Fruit fly (Drosophila melanogaster) whole organism, prepupa: ENCODE data around the gene CG33703.

ENCODE experiments used
- Blimp-1 ChIP-seq: fragments of 200-800 bp; sonication (Bioruptor generic); optimal IDR thresholded peaks from 3 replicates; lab custom pipeline; 2017; ENCODE audit warnings: missing biosample characterization, missing genetic modification characterization, mild to moderate bottlenecking, moderate library complexity, missing genetic modification reagents
- CG10631 ChIP-seq: fragments of 200-800 bp; sonication (Bioruptor generic); optimal IDR thresholded peaks from 2 replicates; lab custom pipeline; 2016; ENCODE audit warnings: missing biosample characterization, missing genetic modification characterization
- CG11294 ChIP-seq: fragments of 200-800 bp; sonication (Bioruptor generic); IDR thresholded peaks from 2 replicates; pipeline ENCODE4 v1.3.6; 2022; ENCODE audit warnings: missing biosample characterization, missing genetic modification characterization
- CG11762 ChIP-seq: fragments of 200-800 bp; sonication (Bioruptor generic); optimal IDR thresholded peaks from 3 replicates; lab custom pipeline; 2016; ENCODE audit warnings: missing biosample characterization, missing genetic modification characterization; ENCODE audit not compliant: insufficient read depth
- CG1621 ChIP-seq: fragments of 200-800 bp; sonication (Bioruptor generic); optimal IDR thresholded peaks from 3 replicates; lab custom pipeline; 2018; ENCODE audit warnings: missing biosample characterization, mild to moderate bottlenecking, missing genetic modification characterization
- CG16779 ChIP-seq: fragments of 200-800 bp; sonication (Bioruptor generic); optimal IDR thresholded peaks from 3 replicates; lab custom pipeline; 2017; ENCODE audit warnings: missing biosample characterization, mild to moderate bottlenecking, missing genetic modification characterization
- CG3032 ChIP-seq: fragments of 200-800 bp; optimal IDR thresholded peaks from 2 replicates; lab custom pipeline; 2019; ENCODE audit warnings: missing biosample characterization, mild to moderate bottlenecking, missing genetic modification characterization, moderate library complexity
- CG31627 ChIP-seq: fragments of 200-800 bp; sonication (Bioruptor generic); optimal IDR thresholded peaks from 3 replicates; lab custom pipeline; 2016; ENCODE audit warnings: missing biosample characterization, missing genetic modification characterization
- CG32006 ChIP-seq: fragments of 200-800 bp; sonication (Bioruptor generic); optimal IDR thresholded peaks from 3 replicates; lab custom pipeline; 2017; ENCODE audit warnings: missing biosample characterization, mild to moderate bottlenecking, missing genetic modification characterization
- CG34406 ChIP-seq: fragments of 200-800 bp; sonication (Bioruptor generic); optimal IDR thresholded peaks from 3 replicates; lab custom pipeline; 2016; ENCODE audit warnings: missing biosample characterization, missing genetic modification characterization
- CG4318 ChIP-seq: fragments of 200-800 bp; sonication (Bioruptor generic); optimal IDR thresholded peaks from 3 replicates; lab custom pipeline; 2017; ENCODE audit warnings: missing biosample characterization, mild to moderate bottlenecking, missing genetic modification characterization
- CG6276 ChIP-seq: fragments of 200-800 bp; sonication (Bioruptor generic); optimal IDR thresholded peaks from 2 replicates; lab custom pipeline; 2017; ENCODE audit warnings: missing biosample characterization, mild to moderate bottlenecking, missing genetic modification characterization
- CG6792 ChIP-seq: fragments of 200-800 bp; sonication (Bioruptor generic); optimal IDR thresholded peaks from 3 replicates; lab custom pipeline; 2016; ENCODE audit warnings: missing biosample characterization, missing genetic modification characterization
- CG6808 ChIP-seq: fragments of 200-800 bp; sonication (Bioruptor generic); optimal IDR thresholded peaks from 3 replicates; lab custom pipeline; 2017; ENCODE audit warnings: missing biosample characterization, missing genetic modification characterization, mild to moderate bottlenecking, moderate library complexity, missing genetic modification reagents
- CG8319 ChIP-seq: fragments of 200-800 bp; sonication (Bioruptor generic); optimal IDR thresholded peaks from 3 replicates; lab custom pipeline; 2016; ENCODE audit warnings: missing biosample characterization, missing genetic modification characterization
- CG8632 ChIP-seq: fragments of 200-800 bp; sonication (Bioruptor generic); optimal IDR thresholded peaks from 3 replicates; lab custom pipeline; 2016; ENCODE audit warnings: missing biosample characterization, missing genetic modification characterization
- CG9139 ChIP-seq: fragments of 200-800 bp; sonication (Bioruptor generic); optimal IDR thresholded peaks from 3 replicates; lab custom pipeline; 2017; ENCODE audit warnings: missing biosample characterization, mild to moderate bottlenecking, missing genetic modification characterization
- Eip78C ChIP-seq: fragments of 200-800 bp; sonication (Bioruptor generic); peaks from one replicate; lab custom pipeline; 2016; ENCODE audit warnings: missing biosample characterization, missing genetic modification characterization
- Eip93F ChIP-seq: fragments of 200-800 bp; sonication (Bioruptor generic); optimal IDR thresholded peaks from 2 replicates; lab custom pipeline; 2016; ENCODE audit warnings: missing biosample characterization, mild to moderate bottlenecking, missing genetic modification characterization
- Ets21C ChIP-seq: fragments of 200-800 bp; sonication (Bioruptor generic); optimal IDR thresholded peaks from 3 replicates; lab custom pipeline; 2016; ENCODE audit warnings: missing biosample characterization, missing genetic modification characterization
- Ets96B ChIP-seq: fragments of 200-800 bp; optimal IDR thresholded peaks from 2 replicates; lab custom pipeline; 2019; ENCODE audit warnings: missing biosample characterization, mild to moderate bottlenecking, missing genetic modification characterization, moderate library complexity
- Gug ChIP-seq: fragments of 200-800 bp; sonication (Bioruptor generic); IDR thresholded peaks from 2 replicates; pipeline ENCODE4 v1.3.6; 2022; ENCODE audit warnings: missing biosample characterization, missing genetic modification characterization
- Hr39 ChIP-seq: fragments of 200-800 bp; sonication (Bioruptor generic); optimal IDR thresholded peaks from 2 replicates; lab custom pipeline; 2016; ENCODE audit warnings: missing biosample characterization, missing genetic modification characterization
- Hr4 ChIP-seq: fragments of 200-800 bp; sonication (Bioruptor generic); optimal IDR thresholded peaks from 3 replicates; lab custom pipeline; 2016; ENCODE audit warnings: missing biosample characterization, missing genetic modification characterization
- Lpt ChIP-seq: fragments of 200-800 bp; sonication (Bioruptor generic); optimal IDR thresholded peaks from 3 replicates; lab custom pipeline; 2016; ENCODE audit warnings: missing biosample characterization, missing genetic modification characterization
- Met ChIP-seq: fragments of 200-800 bp; sonication (Bioruptor generic); optimal IDR thresholded peaks from 3 replicates; lab custom pipeline; 2016; ENCODE audit warnings: missing biosample characterization, missing genetic modification characterization
- Smox ChIP-seq: fragments of 200-800 bp; sonication (Bioruptor generic); optimal IDR thresholded peaks from 3 replicates; lab custom pipeline; 2016; ENCODE audit warnings: missing biosample characterization, missing genetic modification characterization
- Sox102F ChIP-seq: fragments of 200-800 bp; sonication (Bioruptor generic); optimal IDR thresholded peaks from 2 replicates; lab custom pipeline; 2016; ENCODE audit warnings: missing biosample characterization, mild to moderate bottlenecking, missing genetic modification characterization
- Sox14 ChIP-seq: fragments of 200-800 bp; sonication (Bioruptor generic); optimal IDR thresholded peaks from 3 replicates; lab custom pipeline; 2016; ENCODE audit warnings: missing biosample characterization, missing genetic modification characterization
- Sox15 ChIP-seq: fragments of 200-800 bp; sonication (Bioruptor generic); optimal IDR thresholded peaks from 3 replicates; lab custom pipeline; 2016; ENCODE audit warnings: missing biosample characterization, missing genetic modification characterization
- achi ChIP-seq: fragments of 200-800 bp; sonication (Bioruptor generic); optimal IDR thresholded peaks from 3 replicates; lab custom pipeline; 2016; ENCODE audit warnings: missing biosample characterization, missing genetic modification characterization
- acj6 ChIP-seq: fragments of 200-800 bp; sonication (Bioruptor generic); optimal IDR thresholded peaks from 3 replicates; lab custom pipeline; 2016; ENCODE audit warnings: missing biosample characterization, missing genetic modification characterization
- cyc ChIP-seq: fragments of 200-800 bp; sonication (Bioruptor generic); optimal IDR thresholded peaks from 3 replicates; lab custom pipeline; 2016; ENCODE audit warnings: missing biosample characterization, missing genetic modification characterization
- dac ChIP-seq: fragments of 200-800 bp; sonication (Bioruptor generic); optimal IDR thresholded peaks from 2 replicates; lab custom pipeline; 2017; ENCODE audit warnings: missing biosample characterization, mild to moderate bottlenecking, missing genetic modification characterization
- dsx ChIP-seq: fragments of 200-800 bp; optimal IDR thresholded peaks from 3 replicates; lab custom pipeline; 2019; ENCODE audit warnings: missing biosample characterization, mild to moderate bottlenecking, missing genetic modification characterization, moderate library complexity; ENCODE audit not compliant: poor library complexity, severe bottlenecking
- fd59A ChIP-seq: fragments of 200-800 bp; sonication (Bioruptor generic); optimal IDR thresholded peaks from 2 replicates; lab custom pipeline; 2017; ENCODE audit warnings: missing biosample characterization, mild to moderate bottlenecking, missing genetic modification characterization, missing genetic modification reagents
- fd85E ChIP-seq: fragments of 200-800 bp; sonication (Bioruptor generic); optimal IDR thresholded peaks from 3 replicates; lab custom pipeline; 2016; ENCODE audit warnings: missing biosample characterization, missing genetic modification characterization
- fkh ChIP-seq: fragments of 200-800 bp; sonication (Bioruptor generic); optimal IDR thresholded peaks from 3 replicates; lab custom pipeline; 2017; ENCODE audit warnings: missing biosample characterization, mild to moderate bottlenecking, missing genetic modification characterization, moderate library complexity
- lz ChIP-seq: fragments of 200-800 bp; sonication (Bioruptor generic); optimal IDR thresholded peaks from 3 replicates; lab custom pipeline; 2016; ENCODE audit warnings: missing biosample characterization, missing genetic modification characterization
- pdm3 ChIP-seq: fragments of 200-800 bp; sonication (Bioruptor generic); optimal IDR thresholded peaks from 3 replicates; lab custom pipeline; 2016; ENCODE audit warnings: missing biosample characterization, missing genetic modification characterization
- salr ChIP-seq, 2 experiments: fragments of 200-800 bp; sonication (Bioruptor generic); optimal IDR thresholded peaks; 3 replicates each; lab custom pipeline; 2016 to 2018; ENCODE audit warnings: missing biosample characterization in 2 of 2, missing genetic modification characterization in 2 of 2, mild to moderate bottlenecking in 1 of 2
- spab ChIP-seq: fragments of 200-800 bp; sonication (Bioruptor generic); optimal IDR thresholded peaks from 2 replicates; lab custom pipeline; 2017; ENCODE audit warnings: missing biosample characterization, mild to moderate bottlenecking, missing genetic modification characterization, missing genetic modification reagents
- ss ChIP-seq, 2 experiments: fragments of 200-800 bp; sonication (Bioruptor generic); optimal IDR thresholded peaks; 2 replicates in 1 of 2; 3 replicates in 1 of 2; lab custom pipeline; 2017 to 2018; ENCODE audit warnings: mild to moderate bottlenecking in 2 of 2, missing biosample characterization in 2 of 2, missing genetic modification characterization in 2 of 2, moderate library complexity in 1 of 2
- svp ChIP-seq: fragments of 200-800 bp; sonication (Bioruptor generic); peaks from one replicate; lab custom pipeline; 2016; ENCODE audit warnings: missing biosample characterization, missing genetic modification characterization
- topi ChIP-seq: fragments of 200-800 bp; sonication (Bioruptor generic); optimal IDR thresholded peaks from 3 replicates; lab custom pipeline; 2016; ENCODE audit warnings: missing biosample characterization, missing genetic modification characterization

CG33703 gene

DNA sequence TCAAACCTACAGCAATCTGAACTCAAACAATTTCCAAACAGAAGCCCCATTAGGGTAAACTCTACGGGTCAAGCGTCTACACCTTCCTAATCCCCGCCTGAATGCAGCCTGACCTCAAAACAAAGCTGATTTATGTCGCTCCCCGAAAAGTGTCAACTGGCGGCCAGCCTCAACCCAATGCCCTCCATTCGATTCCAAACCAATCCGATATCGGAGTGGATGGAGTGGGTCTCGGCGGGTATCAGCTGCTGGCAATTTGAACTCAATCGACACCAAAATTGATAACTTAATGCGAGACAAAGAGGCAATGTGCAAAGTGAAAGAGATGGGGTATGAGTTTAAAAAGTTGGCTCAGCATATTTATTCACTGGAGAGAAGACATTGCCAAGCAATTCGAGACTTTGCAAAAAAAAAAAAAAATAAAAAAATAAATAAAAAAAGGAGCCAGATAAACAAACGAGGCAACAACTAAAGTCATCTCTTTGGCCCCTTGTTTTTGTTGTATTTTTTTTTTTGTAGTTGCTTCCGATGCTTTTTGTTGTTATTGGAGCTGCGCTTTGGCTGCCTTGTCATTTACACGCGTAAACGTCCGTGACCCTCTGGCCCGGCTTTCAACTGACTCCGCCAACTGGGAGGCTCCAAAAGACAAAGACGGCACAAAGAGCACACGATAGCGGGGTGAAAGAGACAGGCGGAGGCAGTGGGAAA lies 38.6 kb upstream of the CG33703 start (continued):
- TF ChIP-seq achi (GFP tag; lab: Kevin White, UChicago) (peak; percentile 25), fkh (no peak), Smox (no peak), cyc (GFP tag; lab: Kevin White, UChicago) (no peak), lz (GFP tag; lab: Kevin White, UChicago) (no peak), CG4318 (GFP tag; lab: Kevin White, UChicago) (no peak), CG8632 (peak; percentile 59), Eip93F (GFP tag; lab: Kevin White, UChicago) (no peak), CG1621 (tag; lab: Kevin White, UChicago) (peak; percentile 53), Ets96B (tag; lab: Kevin White, UChicago) (peak; percentile 27), fd59A (no peak), Met (GFP tag; lab: Kevin White, UChicago) (no peak), Sox14 (GFP tag; lab: Kevin White, UChicago) (peak; percentile 45), Ets21C (GFP tag; lab: Kevin White, UChicago) (no peak), Hr39 (no peak), acj6 (no peak), CG11762 (GFP tag; lab: Kevin White, UChicago) (peak; percentile 31), CG10631 (GFP tag; lab: Kevin White, UChicago) (no peak), Eip78C (peak; percentile 88), Lpt (GFP tag; lab: Kevin White, UChicago) (peak; percentile 14), Sox15 (GFP tag; lab: Kevin White, UChicago) (no peak), salr (GFP tag; optimal IDR thresholded peaks at IDR 0.05; lab: Kevin White, UChicago) (no peak), CG34406 (GFP tag; lab: Kevin White, UChicago) (peak; percentile 58), CG6808 (peak; percentile 72), CG32006 (GFP tag; lab: Kevin White, UChicago) (no peak), CG8319 (GFP tag; lab: Kevin White, UChicago) (no peak), CG11294 (no peak), CG3032 (tag; lab: Kevin White, UChicago) (peak; percentile 28)

dm6 chr3L:9549690-9550303 lies 37.3 kb upstream of the CG33703 start:
- TF ChIP-seq salr (GFP tag; optimal IDR thresholded peaks at IDR 0.05; lab: Kevin White, UChicago) (peak; percentile 42 to 49), Met (GFP tag; lab: Kevin White, UChicago) (peak; percentile 67), svp (GFP tag; lab: Kevin White, UChicago) (peak; percentile 91), Ets21C (GFP tag; lab: Kevin White, UChicago) (peak; percentile 27), Sox102F (GFP tag; lab: Kevin White, UChicago) (no peak), lz (GFP tag; lab: Kevin White, UChicago) (peak; percentile 51), CG8319 (GFP tag; lab: Kevin White, UChicago) (peak; percentile 46), dac (peak; percentile 13), Eip93F (GFP tag; lab: Kevin White, UChicago) (peak; percentile 50), fd85E (no peak), CG6808 (peak; percentile 82), CG31627 (GFP tag; lab: Kevin White, UChicago) (peak; percentile 29), achi (GFP tag; lab: Kevin White, UChicago) (peak; percentile 55), CG6792 (GFP tag; lab: Kevin White, UChicago) (peak; percentile 59), pdm3 (GFP tag; lab: Kevin White, UChicago) (peak; percentile 45), fkh (no peak), CG16779 (peak; percentile 61), Lpt (GFP tag; lab: Kevin White, UChicago) (peak; percentile 51), CG6276 (peak; percentile 41), acj6 (peak; percentile 54), CG34406 (GFP tag; lab: Kevin White, UChicago) (peak; percentile 39), Gug (GFP tag; lab: Robert Waterston, UW) (peak; percentile 79), Blimp-1 (GFP tag; lab: Kevin White, UChicago) (no peak), dsx (GFP tag; lab: Kevin White, UChicago) (peak; percentile 92), CG9139 (GFP tag; lab: Kevin White, UChicago) (peak; percentile 60), spab (GFP tag; lab: Kevin White, UChicago) (peak; percentile 73), topi (GFP tag; lab: Kevin White, UChicago) (peak; percentile 73), Hr4 (peak; percentile 24), CG32006 (GFP tag; lab: Kevin White, UChicago) (peak; percentile 68), CG3032 (tag; lab: Kevin White, UChicago) (peak; percentile 89), Smox (peak; percentile 55), Ets96B (tag; lab: Kevin White, UChicago) (peak; percentile 79), CG11762 (GFP tag; lab: Kevin White, UChicago) (peak; percentile 43), cyc (GFP tag; lab: Kevin White, UChicago) (peak; percentile 62), ss (GFP tag; optimal IDR thresholded peaks at IDR 0.05; lab: Kevin White, UChicago) (peak; percentile 83 to 91)
